Worm (Caenorhabditis elegans) whole organism, dauer: ENCODE data around the gene nhr-34.

Experiments
- unc-62 ChIP-seq: sonication (generic microtip); optimal IDR thresholded peaks from 2 replicates; lab custom pipeline; 2017; ENCODE audit warnings: missing biosample characterization, missing genetic modification reagents, missing genetic modification characterization

The nhr-34 gene

DNA sequence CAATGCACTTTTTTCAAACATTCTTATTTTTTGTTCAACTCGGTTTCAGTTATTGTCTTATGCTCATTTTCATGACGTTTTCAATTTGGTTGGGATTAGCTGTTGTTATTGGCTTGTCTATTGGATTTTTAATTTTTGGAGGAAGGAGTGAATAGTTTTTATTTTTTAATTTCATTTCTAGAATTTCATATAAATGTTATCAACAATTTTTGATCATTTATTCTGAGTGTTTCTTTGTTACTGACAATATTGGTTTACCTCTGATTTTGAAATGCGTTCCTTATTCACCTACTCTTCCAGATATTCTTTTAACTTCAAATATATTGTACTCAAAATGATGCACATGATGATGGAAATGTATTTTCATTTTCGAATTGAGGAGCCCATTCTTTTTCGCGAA, 21.5 kb downstream of the nhr-34 start, which contains the start of gene F58G6.7:
F58G6.7 (plus strand) TSS at position 301 of the 400 bp plus-strand sequence.
- no peak for TF ChIP-seq unc-62 (GFP tag; lab: Kevin White, UChicago)

DNA sequence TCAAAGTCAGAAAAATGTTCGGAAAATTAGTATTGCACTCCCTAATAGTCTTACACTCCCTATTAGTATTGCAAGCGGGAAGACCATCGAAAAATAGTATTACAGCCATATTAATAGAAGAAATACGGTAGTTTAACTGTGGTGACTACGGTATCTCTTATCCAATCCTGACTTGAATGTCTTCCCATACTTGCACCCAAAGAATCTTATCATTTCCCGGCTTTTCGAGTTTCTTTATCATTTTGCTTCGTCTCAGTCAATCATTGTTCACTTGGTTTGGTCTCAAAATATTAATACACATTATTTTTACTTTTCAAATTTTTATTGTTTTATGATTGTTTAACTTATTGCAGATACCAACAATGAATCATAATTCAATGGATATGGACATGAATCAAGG, 22.3 kb downstream of the nhr-34 start, which contains the start of gene F58G6.3:
F58G6.3 (plus strand) TSS at position 352 of the 400 bp plus-strand sequence.
- TF ChIP-seq unc-62 (GFP tag; lab: Kevin White, UChicago), result no peak

DNA sequence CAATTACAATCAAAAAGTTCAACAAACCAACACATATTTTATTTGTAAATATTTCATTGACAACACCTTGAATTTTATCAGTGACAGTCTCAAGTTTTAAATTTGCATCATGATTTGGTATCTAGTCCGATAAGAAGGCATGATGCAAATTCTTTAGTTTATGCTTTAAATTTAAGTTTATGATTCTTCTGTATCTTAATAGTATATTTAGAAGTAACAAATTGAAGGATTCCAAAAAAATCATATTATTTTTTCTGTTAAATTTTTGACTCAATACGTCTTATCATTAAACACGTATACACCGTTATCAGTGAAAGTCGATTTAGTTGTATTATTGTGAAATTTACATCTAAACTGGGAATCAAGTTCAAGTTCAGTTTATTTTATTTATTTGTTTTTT, 24.2 kb downstream of the nhr-34 start, which contains the start of gene chca-1:
chca-1 (plus strand) TSS at position 161 of the 400 bp plus-strand sequence.
- no peak for TF ChIP-seq unc-62 (GFP tag; lab: Kevin White, UChicago)

DNA sequence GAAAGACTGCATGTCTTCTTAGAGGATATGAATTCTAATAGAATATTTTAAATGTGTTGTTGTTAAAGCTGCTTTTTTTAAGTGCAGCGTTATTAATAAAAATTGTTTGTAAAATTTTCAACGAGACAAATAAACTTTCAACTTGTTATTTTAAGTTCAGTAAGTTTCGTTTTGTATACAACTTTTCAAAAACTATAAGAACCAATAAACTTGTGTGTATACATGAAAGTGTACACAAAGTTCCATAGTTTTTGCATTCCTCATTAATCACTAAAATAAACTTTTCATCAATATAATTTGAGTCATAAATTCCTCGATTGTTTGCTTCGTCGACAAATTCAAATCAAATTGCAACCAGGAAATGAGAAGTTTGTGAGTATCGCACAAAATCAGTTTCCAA, 26.8 kb downstream of the nhr-34 start, which contains the start of gene srm-3:
srm-3 (plus strand) TSS at position 301 of the 400 bp plus-strand sequence.
- TF ChIP-seq unc-62 (GFP tag; lab: Kevin White, UChicago), result no peak

DNA sequence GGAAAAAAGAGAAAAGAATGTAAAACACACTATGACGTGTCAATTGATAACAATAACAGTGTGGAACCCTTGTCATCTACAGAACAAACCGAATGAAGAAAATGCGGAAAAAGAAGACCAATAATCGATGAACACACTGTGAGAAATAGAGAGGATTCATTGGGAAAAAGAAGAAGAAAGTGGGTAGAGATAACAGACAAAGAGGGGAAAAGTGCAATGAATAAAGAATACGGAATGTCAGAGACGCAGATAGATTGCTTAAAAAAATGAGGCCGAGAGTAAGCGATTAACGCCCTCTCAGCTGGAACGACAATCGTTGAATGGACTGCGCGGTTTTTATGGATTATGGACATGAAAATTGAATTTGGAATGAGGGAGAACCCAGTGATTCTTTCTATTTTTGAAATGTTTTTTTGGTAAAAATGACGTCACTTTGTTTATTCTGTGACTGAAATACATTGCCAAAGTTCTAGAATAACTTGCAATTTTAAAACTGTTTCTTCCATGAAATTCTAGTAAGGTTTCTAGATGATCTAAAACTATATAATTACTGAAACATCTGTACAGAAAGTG, 27.6 kb downstream of the nhr-34 start, which contains the start of gene amph-1:
amph-1 (minus strand) TSS at position 85 of the 573 bp plus-strand sequence.
- TF ChIP-seq unc-62 (GFP tag; lab: Kevin White, UChicago), result no peak

DNA sequence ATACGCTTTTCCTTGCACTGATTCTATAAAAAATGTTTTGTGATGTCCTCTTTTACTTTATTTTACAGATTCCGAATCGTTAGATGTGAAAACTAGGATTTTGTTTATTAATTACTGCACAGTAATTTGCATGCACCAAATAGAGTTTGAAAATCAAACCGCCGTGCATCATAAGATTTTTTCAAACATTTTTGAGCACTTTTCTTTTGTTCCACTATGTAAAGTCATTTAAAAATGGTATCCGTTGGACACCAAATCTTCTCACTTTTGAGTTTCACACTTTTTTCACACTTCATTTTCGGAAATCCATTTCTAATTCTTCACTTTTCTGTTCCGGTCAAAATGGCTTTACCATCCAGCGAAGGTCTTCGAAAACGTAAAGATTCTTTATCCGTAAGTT, 32.3 kb downstream of the nhr-34 start, which contains the start of gene degl-2:
degl-2 (plus strand) TSS at position 301 of the 400 bp plus-strand sequence.
- TF ChIP-seq unc-62 (GFP tag; lab: Kevin White, UChicago), result no peak

DNA sequence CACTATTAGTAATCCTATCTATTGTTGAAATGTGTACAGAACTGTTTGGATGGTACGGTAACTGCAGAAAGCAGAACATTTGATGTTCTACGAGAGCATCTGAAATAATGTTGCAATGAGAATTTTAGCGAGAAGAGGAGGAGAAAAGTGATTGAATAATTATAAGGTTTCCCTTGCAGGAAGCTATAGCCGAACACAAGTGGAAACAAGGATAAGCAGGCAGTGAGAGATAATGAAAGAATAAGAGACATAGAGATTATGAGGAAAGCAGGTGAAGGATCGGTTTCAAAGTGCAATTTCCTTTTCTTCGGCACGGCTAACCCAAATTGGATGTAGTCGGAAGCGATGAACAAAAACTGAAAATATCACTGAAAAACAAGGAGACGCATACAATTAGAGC, 33.5 kb downstream of the nhr-34 start, which contains the start of gene del-2:
del-2 (minus strand) TSS at position 101 of the 400 bp plus-strand sequence.
- no peak for TF ChIP-seq unc-62 (GFP tag; lab: Kevin White, UChicago)

DNA sequence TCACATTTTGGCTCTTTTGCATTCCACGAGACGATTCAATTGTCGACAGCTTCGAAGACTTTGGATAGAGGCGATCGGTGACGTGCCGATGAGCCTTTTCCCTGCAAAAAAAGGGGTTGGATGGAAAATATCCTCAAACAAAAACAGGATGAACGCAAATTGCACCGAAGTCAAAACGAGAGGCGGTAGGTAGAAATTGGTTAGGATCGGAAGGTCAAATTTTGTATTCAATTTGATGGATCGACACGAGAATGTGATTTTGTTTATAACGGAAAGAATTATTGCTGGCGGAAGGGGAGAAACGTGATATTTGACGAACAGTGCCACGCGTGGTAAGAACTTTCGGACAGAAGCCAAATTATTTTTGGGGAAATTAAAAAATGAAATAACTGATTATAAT, 40.6 kb downstream of the nhr-34 start, which contains the start of gene mca-1:
mca-1 (minus strand) TSS at position 101 of the 400 bp plus-strand sequence.
- TF ChIP-seq unc-62 (GFP tag; lab: Kevin White, UChicago), result no peak

DNA sequence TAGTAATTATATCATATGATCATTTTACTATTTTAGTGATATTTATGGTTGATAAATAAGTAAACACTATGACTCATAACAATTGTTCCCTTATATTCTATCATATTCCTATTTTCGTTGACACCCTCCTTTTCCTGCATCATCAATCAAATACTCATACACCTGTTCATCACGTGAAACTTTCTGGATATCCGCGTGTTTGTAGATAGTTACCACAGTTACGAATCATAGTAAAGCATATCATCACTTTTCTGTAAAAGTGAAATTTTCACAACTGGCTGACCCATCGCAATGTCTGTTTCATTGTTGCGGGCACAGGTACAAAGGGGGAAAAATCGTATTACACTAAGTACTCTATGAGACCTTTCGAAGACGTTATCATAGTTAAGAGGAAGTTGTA, 41.6 kb downstream of the nhr-34 start:
- no peak for TF ChIP-seq unc-62 (GFP tag; lab: Kevin White, UChicago)

DNA sequence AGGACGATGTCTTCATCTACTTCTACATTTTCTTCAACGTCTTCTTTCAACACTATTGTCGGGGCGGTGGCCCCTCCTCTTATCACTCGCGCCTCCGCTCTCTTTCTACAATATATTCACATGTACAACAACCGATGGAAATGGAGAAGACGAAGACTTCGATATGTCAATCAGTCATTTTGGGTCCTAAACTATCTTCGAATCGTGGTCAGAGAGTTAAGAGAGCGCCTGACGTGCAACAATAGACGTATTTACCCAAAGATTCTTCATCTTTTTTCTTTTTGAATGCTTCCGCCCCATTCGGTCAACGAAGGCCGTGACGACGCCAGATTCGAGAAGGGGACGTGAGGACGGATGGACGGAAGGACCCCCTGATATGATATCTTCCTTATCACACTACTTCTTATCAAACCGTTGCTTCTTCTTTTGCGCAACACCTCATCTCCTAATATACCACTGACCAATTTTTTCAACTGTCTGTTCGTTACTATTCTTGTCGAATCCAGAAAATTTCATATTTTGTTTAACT, 42.4 kb downstream of the nhr-34 start:
- no peak for TF ChIP-seq unc-62 (GFP tag; lab: Kevin White, UChicago)

DNA sequence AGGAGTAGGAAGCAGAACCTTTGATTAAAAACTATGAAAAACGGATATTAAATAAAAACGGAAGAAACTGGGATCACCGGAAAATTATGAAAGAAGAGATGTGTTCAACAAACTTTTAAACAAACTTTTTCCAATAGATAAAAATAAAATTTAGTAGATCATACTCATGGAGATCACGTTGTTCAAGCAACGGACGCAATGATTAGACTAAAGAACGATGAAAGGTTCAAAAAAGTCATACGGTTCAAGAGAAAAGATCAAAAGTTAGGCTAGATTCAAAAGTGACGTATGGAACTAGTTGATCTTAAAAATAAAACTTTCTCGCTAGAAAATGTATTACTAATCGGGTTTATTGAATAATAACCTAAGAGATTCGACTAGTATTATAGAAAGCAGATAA, 43.4 kb downstream of the nhr-34 start:
- no peak for TF ChIP-seq unc-62 (GFP tag; lab: Kevin White, UChicago)

DNA sequence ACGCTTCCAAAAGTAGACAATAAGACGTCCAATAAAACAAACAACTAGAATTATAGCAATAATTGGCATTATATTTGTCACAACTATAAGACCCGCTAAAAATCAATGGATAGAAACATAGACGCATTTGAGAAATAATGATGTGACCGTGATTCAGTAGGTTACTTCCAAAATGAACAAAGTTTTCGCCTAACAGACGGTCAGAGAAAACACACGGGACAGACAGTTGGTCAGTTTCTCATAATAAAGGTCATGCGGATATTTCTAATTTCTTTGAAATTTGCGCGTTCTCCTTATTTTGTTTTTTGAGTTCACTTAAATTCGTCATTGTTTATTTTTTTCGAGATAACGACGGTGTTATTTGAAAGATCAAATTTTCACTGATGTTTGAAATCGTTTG, 43.9 kb downstream of the nhr-34 start:
- TF ChIP-seq unc-62 (GFP tag; lab: Kevin White, UChicago), result no peak

DNA sequence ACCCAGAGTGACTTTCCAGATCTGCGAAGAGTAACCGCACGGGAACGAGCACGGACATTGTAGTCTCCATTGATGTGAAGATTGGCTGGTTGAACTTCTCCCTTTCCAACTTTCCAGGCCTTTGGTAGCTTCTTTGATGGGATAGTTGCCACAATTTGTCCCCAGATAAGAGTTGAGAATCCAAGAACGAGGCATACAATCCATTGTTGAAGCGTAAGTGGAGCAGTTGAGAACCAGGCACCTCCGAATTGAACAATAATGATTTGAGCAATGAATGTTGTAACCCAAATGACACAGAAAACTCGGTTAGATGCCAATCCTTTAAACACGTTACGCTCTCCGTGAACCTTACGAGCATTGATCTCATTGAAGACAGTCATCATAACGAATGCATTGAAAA, 48.4 kb downstream of the nhr-34 start:
- TF ChIP-seq unc-62 (GFP tag; lab: Kevin White, UChicago), result no peak

DNA sequence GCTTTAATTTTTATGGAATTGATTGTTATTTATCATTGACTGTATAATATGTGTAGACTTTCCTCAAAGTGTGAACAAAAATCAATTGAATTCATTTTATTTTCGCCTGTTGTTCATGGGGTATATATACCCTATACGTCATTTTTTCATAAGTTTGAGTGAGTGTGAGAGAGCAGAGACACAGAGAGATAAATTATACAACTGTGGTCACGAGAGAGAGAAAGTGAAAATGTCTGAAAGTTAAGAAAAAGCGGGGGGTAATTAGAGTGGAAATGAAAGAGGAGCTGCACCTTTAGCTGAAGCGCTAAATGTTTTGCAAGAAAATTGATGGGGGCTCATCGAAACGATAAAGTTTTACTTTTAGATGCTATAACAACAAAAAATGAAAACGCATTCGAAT, 49.6 kb downstream of the nhr-34 start:
- no peak for TF ChIP-seq unc-62 (GFP tag; lab: Kevin White, UChicago)

DNA sequence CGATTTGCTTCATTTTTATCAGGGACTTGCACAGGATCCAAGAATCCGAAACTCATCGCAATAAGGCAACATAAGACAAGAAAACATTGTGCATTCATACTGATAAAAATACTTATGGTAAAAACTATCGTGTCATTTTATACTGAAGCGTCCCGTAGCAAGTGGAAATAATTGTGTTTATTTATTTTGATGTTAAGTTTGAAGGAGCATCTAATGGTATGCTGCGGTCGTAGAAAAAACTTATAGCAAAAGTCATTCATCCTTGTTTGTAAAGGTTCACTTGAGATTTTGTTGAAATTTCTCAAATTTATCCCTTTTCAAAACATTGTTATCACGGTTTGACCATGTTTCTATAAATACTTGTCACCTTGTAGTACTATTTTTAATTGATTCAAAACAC, 50.5 kb downstream of the nhr-34 start, which contains the start of gene W09C2.10:
W09C2.10 (minus strand) TSS at position 101 of the 400 bp plus-strand sequence.
- no peak for TF ChIP-seq unc-62 (GFP tag; lab: Kevin White, UChicago)

DNA sequence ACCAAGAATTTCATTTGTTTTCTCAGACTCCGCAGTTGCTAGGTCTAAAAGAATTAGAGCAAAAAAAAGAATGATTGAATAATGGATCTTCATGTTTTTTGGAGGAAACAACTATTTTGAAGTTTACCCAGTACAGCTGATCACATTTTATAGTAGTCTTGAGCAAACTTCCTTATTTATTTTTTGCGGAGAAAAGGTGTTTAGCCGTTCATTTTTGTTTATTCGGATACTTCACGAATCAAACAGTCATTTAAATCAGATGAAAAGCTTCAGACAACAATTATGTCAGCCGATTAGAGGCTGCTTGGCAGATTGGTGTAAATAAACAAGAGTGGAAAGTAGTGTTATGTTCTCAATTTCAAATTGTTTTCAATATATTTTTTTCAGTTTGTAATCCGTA, 51.2 kb downstream of the nhr-34 start, which contains the start of gene W09C2.8:
W09C2.8 (minus strand) TSS at position 101 of the 400 bp plus-strand sequence.
- TF ChIP-seq unc-62 (GFP tag; lab: Kevin White, UChicago), result no peak
